Worm (Caenorhabditis elegans) whole organism, L1 larva: ENCODE results near the gene fbf-2.

Source experiments
- C04F5.9 ChIP-seq: sonication (generic microtip); optimal IDR thresholded peaks from 2 replicates; lab custom pipeline; 2016; ENCODE audit warnings: missing genetic modification characterization, missing compliant biosample characterization
- F16B12.6 ChIP-seq: fragments of 150-350 bp; optimal IDR thresholded peaks from 2 replicates; lab custom pipeline; 2014; ENCODE audit warnings: missing biosample characterization, missing genetic modification characterization
- Y116A8C.19 ChIP-seq: sonication (generic microtip); optimal IDR thresholded peaks from 2 replicates; lab custom pipeline; 2016; ENCODE audit warnings: missing compliant biosample characterization, missing genetic modification characterization, borderline replicate concordance
- aha-1 ChIP-seq: fragments of 150-350 bp; optimal IDR thresholded peaks from 2 replicates; lab custom pipeline; 2014; ENCODE audit warnings: missing biosample characterization, missing genetic modification characterization
- aly-2 ChIP-seq: fragments of 150-350 bp; optimal IDR thresholded peaks from 2 replicates; lab custom pipeline; 2014; ENCODE audit warnings: missing biosample characterization, missing genetic modification characterization
- blmp-1 ChIP-seq: fragments of 150-350 bp; optimal IDR thresholded peaks from 2 replicates; lab custom pipeline; 2014; ENCODE audit warnings: missing biosample characterization, missing genetic modification characterization
- ceh-8 ChIP-seq: fragments of 200-800 bp; sonication (Bioruptor generic); optimal IDR thresholded peaks from 2 replicates; lab custom pipeline; 2018; ENCODE audit warnings: mild to moderate bottlenecking, missing genetic modification characterization, moderate library complexity, missing compliant biosample characterization
- ceh-82 ChIP-seq, 3 experiments: fragments of 150-350 bp in 1 of 3; sonication (generic microtip) in 2 of 3; optimal IDR thresholded peaks; 2 replicates each; lab custom pipeline; 2014 to 2017; ENCODE audit warnings: missing biosample characterization in 3 of 3, missing genetic modification characterization in 3 of 3
- dpl-1 ChIP-seq, 3 experiments: fragments of 150-350 bp in 2 of 3; sonication (generic microtip) in 1 of 3; optimal IDR thresholded peaks; 2 replicates each; lab custom pipeline; 2014 to 2017; ENCODE audit warnings: missing biosample characterization in 3 of 3, missing genetic modification characterization in 3 of 3, missing genetic modification reagents in 3 of 3
- dsc-1 ChIP-seq: sonication (generic microtip); optimal IDR thresholded peaks from 2 replicates; lab custom pipeline; 2016; ENCODE audit warnings: mild to moderate bottlenecking, missing genetic modification characterization, missing compliant biosample characterization
- efl-1 ChIP-seq, 4 experiments: fragments of 150-350 bp; optimal IDR thresholded peaks in 3 of 4; peaks in 1 of 4; 1 replicate in 1 of 4; 2 replicates in 3 of 4; lab custom pipeline; 2014; ENCODE audit warnings: missing biosample characterization in 2 of 4, missing genetic modification characterization in 2 of 4, missing genetic modification reagents in 2 of 4
- egl-13 ChIP-seq: sonication (generic microtip); optimal IDR thresholded peaks from 2 replicates; lab custom pipeline; 2016; ENCODE audit warnings: missing genotype, missing genetic modification reagents, missing genetic modification characterization, missing compliant biosample characterization
- elt-2 ChIP-seq: sonication (generic microtip); optimal IDR thresholded peaks from 2 replicates; lab custom pipeline; 2016; ENCODE audit warnings: missing genetic modification characterization, mild to moderate bottlenecking, inconsistent platforms, missing compliant biosample characterization, missing genetic modification reagents
- fkh-8 ChIP-seq: sonication (generic microtip); optimal IDR thresholded peaks from 2 replicates; lab custom pipeline; 2016; ENCODE audit warnings: mild to moderate bottlenecking, missing genetic modification characterization, missing compliant biosample characterization
- grh-1 ChIP-seq: fragments of 200-800 bp; sonication (Bioruptor generic); IDR thresholded peaks from 2 replicates; pipeline ENCODE4 v1.3.6; 2022; ENCODE audit warnings: missing genetic modification reagents, missing genetic modification characterization, missing compliant biosample characterization
- jun-1 ChIP-seq: fragments of 150-350 bp; optimal IDR thresholded peaks from 2 replicates; lab custom pipeline; 2014; ENCODE audit warnings: missing biosample characterization, missing genetic modification reagents, missing genetic modification characterization
- lin-13 ChIP-seq: fragments of 150-350 bp; optimal IDR thresholded peaks from 2 replicates; lab custom pipeline; 2014; ENCODE audit warnings: missing biosample characterization, missing genetic modification reagents, missing genetic modification characterization
- lin-14 ChIP-seq: fragments of 200-800 bp; sonication (Bioruptor generic); optimal IDR thresholded peaks from 2 replicates; lab custom pipeline; 2018; ENCODE audit warnings: mild to moderate bottlenecking, missing genetic modification characterization, moderate library complexity, missing compliant biosample characterization
- lin-35 ChIP-seq, 2 experiments: fragments of 150-350 bp; optimal IDR thresholded peaks; 2 replicates each; lab custom pipeline; 2014; ENCODE audit warnings: missing biosample characterization in 2 of 2, missing genetic modification characterization in 2 of 2, missing genetic modification reagents in 2 of 2
- lin-39 ChIP-seq: fragments of 150-350 bp; optimal IDR thresholded peaks from 2 replicates; lab custom pipeline; 2014; ENCODE audit warnings: missing biosample characterization, missing genetic modification reagents, missing genetic modification characterization
- lsy-2 ChIP-seq, 2 experiments: fragments of 150-350 bp; optimal IDR thresholded peaks; 2 replicates each; lab custom pipeline; 2014; ENCODE audit warnings: missing biosample characterization in 2 of 2, missing genetic modification characterization in 2 of 2
- mdl-1 ChIP-seq, 2 experiments: fragments of 150-350 bp; optimal IDR thresholded peaks; 2 replicates each; lab custom pipeline; 2014 to 2017; ENCODE audit warnings: missing biosample characterization in 2 of 2, missing genetic modification characterization in 2 of 2, inconsistent platforms in 1 of 2
- nhr-12 ChIP-seq: sonication (generic microtip); optimal IDR thresholded peaks from 2 replicates; lab custom pipeline; 2017; ENCODE audit warnings: missing biosample characterization, missing genetic modification characterization
- nhr-237 ChIP-seq: fragments of 150-350 bp; optimal IDR thresholded peaks from 2 replicates; lab custom pipeline; 2014; ENCODE audit warnings: missing biosample characterization, missing genetic modification characterization
- nhr-28 ChIP-seq: fragments of 150-350 bp; optimal IDR thresholded peaks from 2 replicates; lab custom pipeline; 2014; ENCODE audit warnings: missing biosample characterization, missing genetic modification characterization
- nhr-47 ChIP-seq: sonication (generic microtip); optimal IDR thresholded peaks from 2 replicates; lab custom pipeline; 2016; ENCODE audit warnings: mild to moderate bottlenecking, missing genetic modification characterization, moderate library complexity, missing compliant biosample characterization
- nhr-71 ChIP-seq: sonication (generic microtip); optimal IDR thresholded peaks from 2 replicates; lab custom pipeline; 2016; ENCODE audit warnings: mild to moderate bottlenecking, missing genetic modification characterization, moderate library complexity, missing compliant biosample characterization
- pag-3 ChIP-seq: sonication (generic microtip); optimal IDR thresholded peaks from 2 replicates; lab custom pipeline; 2017; ENCODE audit warnings: missing genetic modification characterization, mild to moderate bottlenecking, missing compliant biosample characterization, antibody characterized with exemption, borderline replicate concordance; ENCODE audit not compliant: insufficient read depth
- pax-3 ChIP-seq: fragments of 200-800 bp; sonication (Bioruptor generic); optimal IDR thresholded peaks from 2 replicates; lab custom pipeline; 2018; ENCODE audit warnings: mild to moderate bottlenecking, missing genetic modification characterization, moderate library complexity, missing compliant biosample characterization
- rnt-1 ChIP-seq: sonication (generic microtip); optimal IDR thresholded peaks from 2 replicates; lab custom pipeline; 2016; ENCODE audit warnings: mild to moderate bottlenecking, missing genetic modification characterization, moderate library complexity, missing compliant biosample characterization
- snpc-4 ChIP-seq: fragments of 150-350 bp; optimal IDR thresholded peaks from 2 replicates; lab custom pipeline; 2014; ENCODE audit warnings: missing biosample characterization, missing genetic modification characterization
- swsn-7 ChIP-seq: sonication (generic microtip); optimal IDR thresholded peaks from 2 replicates; lab custom pipeline; 2016; ENCODE audit warnings: missing genetic modification characterization, missing compliant biosample characterization
- tbx-2 ChIP-seq: sonication (generic microtip); optimal IDR thresholded peaks from 2 replicates; lab custom pipeline; 2016; ENCODE audit warnings: missing genetic modification characterization, missing compliant biosample characterization
- unc-130 ChIP-seq: fragments of 150-350 bp; optimal IDR thresholded peaks from 2 replicates; lab custom pipeline; 2017; ENCODE audit warnings: missing biosample characterization, missing genetic modification characterization, inconsistent platforms
- unc-30 ChIP-seq: sonication (generic microtip); optimal IDR thresholded peaks from 2 replicates; lab custom pipeline; 2017; ENCODE audit warnings: missing biosample characterization, missing genetic modification characterization
- unc-62 ChIP-seq: fragments of 150-350 bp; optimal IDR thresholded peaks from 2 replicates; lab custom pipeline; 2014; ENCODE audit warnings: missing biosample characterization, missing genetic modification reagents, missing genetic modification characterization
- vab-15 ChIP-seq: sonication (generic microtip); optimal IDR thresholded peaks from 2 replicates; lab custom pipeline; 2017; ENCODE audit warnings: missing genotype, mild to moderate bottlenecking, missing genetic modification characterization, missing compliant biosample characterization
- zag-1 ChIP-seq: fragments of 150-350 bp; optimal IDR thresholded peaks from 2 replicates; lab custom pipeline; 2014; ENCODE audit warnings: missing biosample characterization, missing genetic modification characterization

Gene fbf-2

ce11 chrII:6097441-6097840 is 6.2 kb upstream of the fbf-2 start, which contains the start of the genes tpp-2 and rbbp-5 (continued):
- TF ChIP-seq unc-130 (tag; lab: Kevin White, UChicago) = no peak
- TF ChIP-seq egl-13 (tag; lab: Kevin White, UChicago) = peak; percentile 42
- no peak for TF ChIP-seq elt-2 (tag; lab: Kevin White, UChicago)
- TF ChIP-seq tbx-2 (tag; lab: Kevin White, UChicago) = no peak
- no peak for TF ChIP-seq aly-2 (tag; lab: Kevin White, UChicago)
- TF ChIP-seq ceh-82 (tag; optimal IDR thresholded peaks at IDR 0.05; lab: Kevin White, UChicago) = peak; percentile 33 to 52 (median 42)
- no peak for TF ChIP-seq grh-1 (GFP tag; lab: Robert Waterston, UW)
- peak; percentile 60 to 71 for TF ChIP-seq lin-35 (GFP tag; optimal IDR thresholded peaks at IDR 0.05; lab: Kevin White, UChicago)
- TF ChIP-seq mdl-1 (tag; optimal IDR thresholded peaks at IDR 0.05; lab: Kevin White, UChicago) = no peak
- no peak for TF ChIP-seq zag-1 (tag; lab: Kevin White, UChicago)
- no peak for TF ChIP-seq vab-15 (tag; lab: Kevin White, UChicago)
- peak; percentile 60 for TF ChIP-seq swsn-7
- peak; percentile 45 for TF ChIP-seq pax-3 (tag; lab: Kevin White, UChicago)
- TF ChIP-seq pag-3 (tag; lab: Kevin White, UChicago) = no peak
- TF ChIP-seq unc-30 (tag; lab: Kevin White, UChicago) = no peak
- TF ChIP-seq ceh-8 (GFP tag; lab: Kevin White, UChicago) = no peak
- TF ChIP-seq nhr-12 (tag; lab: Kevin White, UChicago) = no peak
- TF ChIP-seq unc-62 (GFP tag; lab: Kevin White, UChicago) = no peak
- no peak for TF ChIP-seq aha-1 (tag; lab: Kevin White, UChicago)
- peak; percentile 53 for TF ChIP-seq fkh-8
- TF ChIP-seq lin-39 (tag; lab: Kevin White, UChicago) = no peak
- peak; percentile 70 to 75 for TF ChIP-seq efl-1 (optimal IDR thresholded peaks at IDR 0.05; lab: Kevin White, UChicago)
- TF ChIP-seq efl-1 (GFP tag; optimal IDR thresholded peaks at IDR 0.05 in 1 of 2; lab: Kevin White, UChicago) = peak; percentile 71 to 96
- TF ChIP-seq dsc-1 (tag; lab: Kevin White, UChicago) = peak; percentile 74
- TF ChIP-seq nhr-47 = no peak
- no peak for TF ChIP-seq nhr-237 (tag; lab: Kevin White, UChicago)
- TF ChIP-seq Y116A8C.19 (tag; lab: Kevin White, UChicago) = no peak
- peak; percentile 53 to 75 (median 67) for TF ChIP-seq dpl-1 (GFP tag; optimal IDR thresholded peaks at IDR 0.05; lab: Kevin White, UChicago)
- TF ChIP-seq rnt-1 = peak; percentile 94
- TF ChIP-seq snpc-4 (tag; lab: Kevin White, UChicago) = no peak
- TF ChIP-seq jun-1 (tag; lab: Kevin White, UChicago) = no peak

- TF ChIP-seq nhr-71 (tag; lab: Kevin White, UChicago) = no peak
- TF ChIP-seq aly-2 (tag; lab: Kevin White, UChicago) = no peak
- no peak for TF ChIP-seq tbx-2 (tag; lab: Kevin White, UChicago)
- no peak for TF ChIP-seq nhr-28 (tag; lab: Kevin White, UChicago)
- TF ChIP-seq C04F5.9 (tag; lab: Kevin White, UChicago) = no peak
- no peak for TF ChIP-seq grh-1 (GFP tag; lab: Robert Waterston, UW)
- TF ChIP-seq lin-14 = no peak
- TF ChIP-seq F16B12.6 (tag; lab: Kevin White, UChicago) = no peak
- no peak for TF ChIP-seq lsy-2 (tag; optimal IDR thresholded peaks at IDR 0.05; lab: Kevin White, UChicago)
- TF ChIP-seq pag-3 (tag; lab: Kevin White, UChicago) = no peak
- no peak for TF ChIP-seq blmp-1 (tag; lab: Kevin White, UChicago)
- TF ChIP-seq lin-13 (GFP tag; lab: Kevin White, UChicago) = no peak
- no peak for TF ChIP-seq unc-130 (tag; lab: Kevin White, UChicago)
- TF ChIP-seq pax-3 (tag; lab: Kevin White, UChicago) = no peak
- no peak for TF ChIP-seq elt-2 (tag; lab: Kevin White, UChicago)
Measured at ce11 chrII:6082620-6083019, 8.7 kb downstream of the fbf-2 start, which contains the start of gene F21H12.3. F21H12.3 (plus strand) TSS chrII:6082920.
